Fruit fly (Drosophila melanogaster) whole organism, embryonic: ENCODE measurements around the gene CG32428.

Experiments used
- Abd-B ChIP-seq: fragments of 200-800 bp; sonication (Bioruptor generic); optimal IDR thresholded peaks from 2 replicates; lab custom pipeline; 2018; ENCODE audit warnings: missing biosample characterization, mild to moderate bottlenecking, missing genetic modification characterization, moderate library complexity
- CG11247 ChIP-seq: fragments of 200-800 bp; sonication (Bioruptor generic); IDR thresholded peaks from 2 replicates; pipeline ENCODE4 v1.3.6; 2022; ENCODE audit warnings: missing biosample characterization, missing genetic modification characterization
- CG12659 ChIP-seq: fragments of 200-800 bp; sonication (Bioruptor generic); optimal IDR thresholded peaks from 3 replicates; lab custom pipeline; 2017; ENCODE audit warnings: mild to moderate bottlenecking, missing biosample characterization, missing genetic modification reagents, missing genetic modification characterization
- CG13424 ChIP-seq: fragments of 200-800 bp; sonication (Bioruptor generic); optimal IDR thresholded peaks from 2 replicates; lab custom pipeline; 2019; ENCODE audit warnings: missing biosample characterization, mild to moderate bottlenecking, missing genetic modification characterization, moderate library complexity
- CG14965 ChIP-seq: fragments of 200-800 bp; sonication (Bioruptor generic); optimal IDR thresholded peaks from 2 replicates; lab custom pipeline; 2016; ENCODE audit warnings: missing biosample characterization, missing genetic modification characterization, borderline replicate concordance
- CG17359 ChIP-seq: fragments of 200-800 bp; sonication (Bioruptor generic); optimal IDR thresholded peaks from 3 replicates; lab custom pipeline; 2018; ENCODE audit warnings: missing biosample characterization, mild to moderate bottlenecking, missing genetic modification characterization, moderate library complexity
- CG17385 ChIP-seq: fragments of 200-800 bp; sonication (Bioruptor generic); optimal IDR thresholded peaks from 3 replicates; lab custom pipeline; 2018; ENCODE audit warnings: missing biosample characterization, mild to moderate bottlenecking, missing genetic modification characterization
- CG18764 ChIP-seq: fragments of 200-800 bp; sonication (Bioruptor generic); optimal IDR thresholded peaks from 3 replicates; lab custom pipeline; 2016; ENCODE audit warnings: missing biosample characterization, missing genetic modification characterization
- CG31365 ChIP-seq: fragments of 200-800 bp; sonication (Bioruptor generic); optimal IDR thresholded peaks from 2 replicates; lab custom pipeline; 2018; ENCODE audit warnings: missing biosample characterization, mild to moderate bottlenecking, missing genetic modification characterization
- CG34422 ChIP-seq: fragments of 200-800 bp; sonication (Bioruptor generic); IDR thresholded peaks from 3 replicates; pipeline ENCODE4 v1.3.6; 2022; ENCODE audit warnings: missing biosample characterization, missing genetic modification characterization
- CG4328 ChIP-seq: fragments of 200-800 bp; sonication (Bioruptor generic); optimal IDR thresholded peaks from 3 replicates; lab custom pipeline; 2017; ENCODE audit warnings: missing biosample characterization, missing genetic modification reagents, missing genetic modification characterization
- CG43689 ChIP-seq: fragments of 200-800 bp; sonication (Bioruptor generic); IDR thresholded peaks from 2 replicates; pipeline ENCODE4 v1.3.6; 2022; ENCODE audit warnings: missing biosample characterization, missing genetic modification characterization
- CG4404 ChIP-seq: fragments of 200-800 bp; sonication (Bioruptor generic); IDR thresholded peaks from 2 replicates; pipeline ENCODE4 v1.3.6; 2022; ENCODE audit warnings: missing biosample characterization, missing genetic modification characterization
- CG6175 ChIP-seq: fragments of 200-800 bp; sonication (Bioruptor generic); IDR thresholded peaks from 3 replicates; pipeline ENCODE4 v1.3.6; 2022; ENCODE audit warnings: missing biosample characterization, missing genetic modification characterization
- CG7786 ChIP-seq: fragments of 200-800 bp; sonication (Bioruptor generic); optimal IDR thresholded peaks from 2 replicates; lab custom pipeline; 2016; ENCODE audit warnings: missing biosample characterization, missing genetic modification characterization
- CG7839 ChIP-seq: fragments of 200-800 bp; sonication (Bioruptor generic); optimal IDR thresholded peaks from 3 replicates; lab custom pipeline; 2018; ENCODE audit warnings: missing biosample characterization, mild to moderate bottlenecking, missing genetic modification characterization, moderate library complexity
- CG9437 ChIP-seq: fragments of 200-800 bp; sonication (Bioruptor generic); optimal IDR thresholded peaks from 2 replicates; lab custom pipeline; 2018; ENCODE audit warnings: missing biosample characterization, mild to moderate bottlenecking, missing genetic modification characterization
- CrebB ChIP-seq: fragments of 200-800 bp; sonication (Bioruptor generic); optimal IDR thresholded peaks from 3 replicates; lab custom pipeline; 2018; ENCODE audit warnings: missing biosample characterization, mild to moderate bottlenecking, missing genetic modification characterization
- D ChIP-seq, 2 experiments: fragments of 200-800 bp in 1 of 2; fragments of >200 bp in 1 of 2; sonication (Bioruptor generic) in 1 of 2; optimal IDR thresholded peaks; 2 replicates in 1 of 2; 3 replicates in 1 of 2; lab custom pipeline; 2017; ENCODE audit warnings: mild to moderate bottlenecking in 1 of 2, missing biosample characterization in 1 of 2, missing genetic modification characterization in 1 of 2, missing genetic modification reagents in 1 of 2
- Ets65A ChIP-seq: fragments of 200-800 bp; sonication (Bioruptor generic); peaks from one replicate; lab custom pipeline; 2016; ENCODE audit warnings: missing biosample characterization, missing genetic modification characterization
- HLH4C ChIP-seq: fragments of 200-800 bp; sonication (Bioruptor generic); IDR thresholded peaks from 3 replicates; pipeline ENCODE4 v1.3.6; 2022; ENCODE audit warnings: missing biosample characterization, missing genetic modification characterization; ENCODE audit not compliant: partially characterized antibody
- MTF-1 ChIP-seq: fragments of 200-800 bp; sonication (Bioruptor generic); optimal IDR thresholded peaks from 2 replicates; lab custom pipeline; 2018; ENCODE audit warnings: missing biosample characterization, mild to moderate bottlenecking, missing genetic modification characterization, borderline replicate concordance
- Mad ChIP-seq: fragments of 200-800 bp; sonication (Bioruptor generic); optimal IDR thresholded peaks from 2 replicates; lab custom pipeline; 2016; ENCODE audit warnings: missing biosample characterization, missing genetic modification characterization
- Mrtf ChIP-seq: fragments of 200-800 bp; sonication (Bioruptor generic); IDR thresholded peaks from 3 replicates; pipeline ENCODE4 v1.3.6; 2022; ENCODE audit warnings: missing biosample characterization, missing genetic modification characterization
- Oli ChIP-seq: fragments of 200-800 bp; sonication (Bioruptor generic); optimal IDR thresholded peaks from 2 replicates; lab custom pipeline; 2018; ENCODE audit warnings: missing biosample characterization, mild to moderate bottlenecking, missing genetic modification characterization, moderate library complexity
- Pdp1 ChIP-seq, 2 experiments: fragments of 200-800 bp; sonication (Bioruptor generic); optimal IDR thresholded peaks; 3 replicates each; lab custom pipeline; 2016; ENCODE audit warnings: missing biosample characterization in 2 of 2, missing genetic modification characterization in 2 of 2, mild to moderate bottlenecking in 1 of 2, moderate library complexity in 1 of 2
- YL-1 ChIP-seq: fragments of 200-800 bp; sonication (Bioruptor generic); optimal IDR thresholded peaks from 3 replicates; lab custom pipeline; 2017; ENCODE audit warnings: missing biosample characterization, mild to moderate bottlenecking, missing genetic modification characterization
- caup ChIP-seq: fragments of 200-800 bp; sonication (Bioruptor generic); optimal IDR thresholded peaks from 3 replicates; lab custom pipeline; 2017; ENCODE audit warnings: missing biosample characterization, mild to moderate bottlenecking, missing genetic modification characterization, moderate library complexity; ENCODE audit not compliant: severe bottlenecking
- chinmo ChIP-seq: fragments of 200-800 bp; sonication (Bioruptor generic); IDR thresholded peaks from 4 replicates; pipeline ENCODE4 v1.3.6; 2022; ENCODE audit warnings: missing biosample characterization, missing genetic modification characterization; ENCODE audit not compliant: partially characterized antibody
- dmrt11E ChIP-seq: fragments of 200-800 bp; sonication (Bioruptor generic); optimal IDR thresholded peaks from 3 replicates; lab custom pipeline; 2018; ENCODE audit warnings: missing biosample characterization, mild to moderate bottlenecking, missing genetic modification characterization, moderate library complexity
- dpn ChIP-seq, 2 experiments: fragments of 200-800 bp; sonication (Bioruptor generic); optimal IDR thresholded peaks; 3 replicates each; lab custom pipeline; 2016; ENCODE audit warnings: missing biosample characterization in 2 of 2, missing genetic modification characterization in 2 of 2
- emc ChIP-seq: fragments of 200-800 bp; sonication (Bioruptor generic); optimal IDR thresholded peaks from 2 replicates; lab custom pipeline; 2016; ENCODE audit warnings: missing biosample characterization, missing genetic modification characterization
- fd64A ChIP-seq: fragments of 200-800 bp; sonication (Bioruptor generic); optimal IDR thresholded peaks from 3 replicates; lab custom pipeline; 2018; ENCODE audit warnings: missing biosample characterization, mild to moderate bottlenecking, missing genetic modification characterization
- fd96Cb ChIP-seq: fragments of 200-800 bp; sonication (Bioruptor generic); optimal IDR thresholded peaks from 2 replicates; lab custom pipeline; 2018; ENCODE audit warnings: missing biosample characterization, mild to moderate bottlenecking, missing genetic modification characterization, moderate library complexity
- fru ChIP-seq: fragments of >200 bp; optimal IDR thresholded peaks from 2 replicates; lab custom pipeline; 2017
- gce ChIP-seq: fragments of 200-800 bp; sonication (Bioruptor generic); IDR thresholded peaks from 3 replicates; pipeline ENCODE4 v1.3.6; 2022; ENCODE audit warnings: missing biosample characterization, missing genetic modification characterization
- gro ChIP-seq: fragments of 200-800 bp; sonication (Bioruptor generic); optimal IDR thresholded peaks from 2 replicates; lab custom pipeline; 2016; ENCODE audit warnings: missing biosample characterization, missing genetic modification characterization
- jing ChIP-seq: fragments of 200-800 bp; sonication (Bioruptor generic); optimal IDR thresholded peaks from 2 replicates; lab custom pipeline; 2018; ENCODE audit warnings: missing biosample characterization, mild to moderate bottlenecking, missing genetic modification characterization
- knrl ChIP-seq: fragments of 200-800 bp; sonication (Bioruptor generic); IDR thresholded peaks from 3 replicates; pipeline ENCODE4 v1.3.6; 2022; ENCODE audit warnings: missing biosample characterization, missing genetic modification characterization; ENCODE audit not compliant: partially characterized antibody
- nerfin-1 ChIP-seq: fragments of 200-800 bp; sonication (Bioruptor generic); optimal IDR thresholded peaks from 3 replicates; lab custom pipeline; 2019; ENCODE audit warnings: missing biosample characterization, mild to moderate bottlenecking, missing genetic modification characterization, moderate library complexity
- oc ChIP-seq: fragments of 200-800 bp; sonication (Bioruptor generic); optimal IDR thresholded peaks from 2 replicates; lab custom pipeline; 2018; ENCODE audit warnings: missing biosample characterization, mild to moderate bottlenecking, missing genetic modification characterization, moderate library complexity
- pb ChIP-seq: fragments of 200-800 bp; sonication (Bioruptor generic); optimal IDR thresholded peaks from 3 replicates; lab custom pipeline; 2016; ENCODE audit warnings: missing biosample characterization, missing genetic modification characterization
- peb ChIP-seq: fragments of 200-800 bp; sonication (Bioruptor generic); IDR thresholded peaks from 2 replicates; pipeline ENCODE4 v1.3.6; 2022; ENCODE audit warnings: missing biosample characterization, missing genetic modification characterization
- ro ChIP-seq: fragments of 200-800 bp; sonication (Bioruptor generic); IDR thresholded peaks from 2 replicates; pipeline ENCODE4 v1.3.6; 2022; ENCODE audit warnings: missing biosample characterization, missing genetic modification characterization
- slp2 ChIP-seq: fragments of 200-800 bp; sonication (Bioruptor generic); optimal IDR thresholded peaks from 2 replicates; lab custom pipeline; 2016; ENCODE audit warnings: missing biosample characterization, missing genetic modification characterization
- tna ChIP-seq: fragments of 200-800 bp; sonication (Bioruptor generic); IDR thresholded peaks from 2 replicates; pipeline ENCODE4 v1.3.6; 2022; ENCODE audit warnings: missing biosample characterization, missing genetic modification characterization; ENCODE audit not compliant: partially characterized antibody
- ttk ChIP-seq: fragments of 200-800 bp; sonication (Bioruptor generic); IDR thresholded peaks from 2 replicates; pipeline ENCODE4 v2.1.2; 2022; ENCODE audit warnings: missing biosample characterization, missing genetic modification characterization
- unpg ChIP-seq: fragments of 200-800 bp; sonication (Bioruptor generic); optimal IDR thresholded peaks from 3 replicates; lab custom pipeline; 2018; ENCODE audit warnings: missing biosample characterization, mild to moderate bottlenecking, missing genetic modification characterization, moderate library complexity

Gene CG32428

DNA sequence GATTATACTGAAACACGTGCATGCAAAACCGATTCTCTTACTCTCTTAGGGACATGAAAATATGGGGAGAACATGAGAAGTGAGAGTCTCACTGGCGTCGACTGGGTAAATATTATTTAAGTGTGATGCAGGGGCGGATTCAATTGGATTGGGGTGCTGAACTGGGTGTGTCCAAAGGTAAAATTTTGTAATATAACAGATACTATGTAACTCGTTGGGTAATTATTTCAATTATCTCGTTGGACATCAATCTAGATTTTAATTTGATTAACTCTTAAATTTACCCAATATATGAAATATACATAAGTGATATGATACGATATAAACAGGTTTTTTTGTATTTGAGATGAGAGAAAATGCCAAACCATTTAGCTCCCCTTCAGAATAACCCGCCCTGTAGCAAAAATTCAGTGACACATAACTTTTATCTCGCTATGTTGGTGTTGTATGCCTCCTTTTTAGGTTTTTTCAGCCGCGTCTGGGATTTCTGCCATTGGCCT, 34.7 kb upstream of the CG32428 start (continued):
- no peak; the same call in 1 of the 3 replicates for TF ChIP-seq CG6175 (GFP tag; lab: Robert Waterston, UW)
- TF ChIP-seq CrebB (tag; lab: Kevin White, UChicago), result peak; percentile 91
- TF ChIP-seq slp2, result peak; percentile 88
- peak; percentile 91 for TF ChIP-seq emc (GFP tag; lab: Kevin White, UChicago)
- peak; percentile 90 for TF ChIP-seq Mad (GFP tag; lab: Kevin White, UChicago)
- TF ChIP-seq Mrtf, result no peak; the same call in 2 of the 3 replicates
- TF ChIP-seq fru (lab: Kevin White, UChicago), result no peak
- peak; percentile 74 for TF ChIP-seq CG18764 (GFP tag; lab: Kevin White, UChicago)
- peak; percentile 36; the same call in 1 of the 2 replicates for TF ChIP-seq CG43689 (GFP tag; lab: Robert Waterston, UW)
- TF ChIP-seq dpn (GFP tag; optimal IDR thresholded peaks at IDR 0.05; lab: Kevin White, UChicago), result peak; percentile 95 to 96
- TF ChIP-seq fd64A (GFP tag; lab: Kevin White, UChicago), result peak; percentile 58
- peak; percentile 63; the same call in 2 of the 3 replicates for TF ChIP-seq knrl (GFP tag; lab: Robert Waterston, UW)
- peak; percentile 89; the same call in 1 of the 2 replicates for TF ChIP-seq ttk (GFP tag; lab: Robert Waterston, UW)
- TF ChIP-seq MTF-1, result peak; percentile 81
- TF ChIP-seq unpg (GFP tag; lab: Kevin White, UChicago), result peak; percentile 88
- TF ChIP-seq ro, result peak; percentile 72; the same call in 1 of the 2 replicates
- peak; percentile 96 for TF ChIP-seq CG7839 (tag; lab: Kevin White, UChicago)
- TF ChIP-seq CG9437 (GFP tag; lab: Kevin White, UChicago), result peak; percentile 80
- TF ChIP-seq CG34422 (GFP tag; lab: Robert Waterston, UW), result peak; percentile 93
- TF ChIP-seq nerfin-1 (tag; lab: Kevin White, UChicago), result peak; percentile 85
- peak; percentile 78 for TF ChIP-seq oc (tag; lab: Kevin White, UChicago)
- TF ChIP-seq Ets65A (GFP tag; lab: Kevin White, UChicago), result peak; percentile 99
- peak; percentile 78 for TF ChIP-seq dmrt11E (tag; lab: Kevin White, UChicago)
- peak; percentile 96 for TF ChIP-seq CG4404 (GFP tag; lab: Robert Waterston, UW)
- peak; percentile 96 for TF ChIP-seq caup
- TF ChIP-seq HLH4C (GFP tag; lab: Robert Waterston, UW), result 0 out of 3 replicates have a peak, but pooled peaks have one; percentile 30
- peak; percentile 63 for TF ChIP-seq YL-1 (GFP tag; lab: Kevin White, UChicago)
- TF ChIP-seq CG31365 (tag; lab: Kevin White, UChicago), result peak; percentile 78
- TF ChIP-seq gro (GFP tag; lab: Kevin White, UChicago), result peak; percentile 94
- TF ChIP-seq CG14965 (GFP tag; lab: Kevin White, UChicago), result peak; percentile 21
- peak; percentile 96 for TF ChIP-seq Abd-B
- TF ChIP-seq CG4328 (GFP tag; lab: Kevin White, UChicago), result peak; percentile 89
- peak; percentile 90 for TF ChIP-seq CG13424 (tag; lab: Kevin White, UChicago)
- TF ChIP-seq CG17385 (GFP tag; lab: Kevin White, UChicago), result peak; percentile 83
- TF ChIP-seq CG17359 (tag; lab: Kevin White, UChicago), result peak; percentile 89
- TF ChIP-seq fd96Cb (tag; lab: Kevin White, UChicago), result peak; percentile 91
- no peak; the same call in 1 of the 2 replicates for TF ChIP-seq tna (GFP tag; lab: Robert Waterston, UW)
- TF ChIP-seq Pdp1 (GFP tag; optimal IDR thresholded peaks at IDR 0.05; lab: Kevin White, UChicago), result peak; percentile 94 to 95
- 0 out of 4 replicates have a peak, but pooled peaks have one; percentile 38 for TF ChIP-seq chinmo (GFP tag; lab: Robert Waterston, UW)
- peak; percentile 94 for TF ChIP-seq CG7786
- TF ChIP-seq CG12659 (GFP tag; lab: Kevin White, UChicago), result peak; percentile 95
- TF ChIP-seq pb, result peak; percentile 78
- TF ChIP-seq Oli, result peak; percentile 92
- TF ChIP-seq D (optimal IDR thresholded peaks at IDR 0.05; lab: Kevin White, UChicago), result no peak
- TF ChIP-seq D (GFP tag; optimal IDR thresholded peaks at IDR 0.05; lab: Kevin White, UChicago), result peak; percentile 84
- TF ChIP-seq CG11247 (GFP tag; lab: Robert Waterston, UW), result peak; percentile 94
- peak; percentile 83 for TF ChIP-seq peb (GFP tag; lab: Robert Waterston, UW)
- TF ChIP-seq jing (GFP tag; lab: Kevin White, UChicago), result peak; percentile 80
- peak; percentile 73; the same call in 1 of the 3 replicates for TF ChIP-seq gce
